Fruit fly (Drosophila melanogaster) whole organism, larva: ENCODE results near the gene CG42709.

Source experiments
- noc ChIP-seq: fragments of 200-800 bp; sonication (Bioruptor generic); optimal IDR thresholded peaks from 3 replicates; lab custom pipeline; 2019; ENCODE audit warnings: missing biosample characterization, mild to moderate bottlenecking, missing genetic modification characterization, moderate library complexity

Gene CG42709

dm6 chr3L:12814806-12815205 lies 24.8 kb downstream of the CG42709 start:
- no peak for TF ChIP-seq noc (tag; lab: Kevin White, UChicago)

dm6 chr3L:12815756-12816155 lies 25.8 kb downstream of the CG42709 start:
- no peak for TF ChIP-seq noc (tag; lab: Kevin White, UChicago)

dm6 chr3L:12827705-12828104 lies 37.7 kb downstream of the CG42709 start:
- TF ChIP-seq noc (tag; lab: Kevin White, UChicago), result no peak

dm6 chr3L:12828532-12828931 lies 38.5 kb downstream of the CG42709 start:
- TF ChIP-seq noc (tag; lab: Kevin White, UChicago), result peak; percentile 29

dm6 chr3L:12830416-12830815 lies 40.4 kb downstream of the CG42709 start:
- no peak for TF ChIP-seq noc (tag; lab: Kevin White, UChicago)

dm6 chr3L:12831290-12831952 lies 41.4 kb downstream of the CG42709 start:
- TF ChIP-seq noc (tag; lab: Kevin White, UChicago), result peak; percentile 86

dm6 chr3L:12832355-12832881 lies 42.4 kb downstream of the CG42709 start:
- TF ChIP-seq noc (tag; lab: Kevin White, UChicago), result no peak

- TF ChIP-seq noc (tag; lab: Kevin White, UChicago), result no peak
These were observed 43.4 kb downstream of the CG42709 start for dm6 chr3L:12833354-12833753.

- TF ChIP-seq noc (tag; lab: Kevin White, UChicago), result no peak
These were observed 44.0 kb downstream of the CG42709 start for dm6 chr3L:12833864-12834525.

- TF ChIP-seq noc (tag; lab: Kevin White, UChicago), result no peak
These were observed 44.7 kb downstream of the CG42709 start for dm6 chr3L:12834526-12835213.

- peak; percentile 58 for TF ChIP-seq noc (tag; lab: Kevin White, UChicago)
These were observed 45.8 kb downstream of the CG42709 start for dm6 chr3L:12835511-12836479.

dm6 chr3L:12837196-12837720 lies 47.3 kb downstream of the CG42709 start:
- peak; percentile 50 for TF ChIP-seq noc (tag; lab: Kevin White, UChicago)

dm6 chr3L:12839882-12840281 lies 49.9 kb downstream of the CG42709 start:
- no peak for TF ChIP-seq noc (tag; lab: Kevin White, UChicago)

- no peak for TF ChIP-seq noc (tag; lab: Kevin White, UChicago)
These were observed 51.5 kb downstream of the CG42709 start for dm6 chr3L:12841459-12841858.

dm6 chr3L:12842532-12842931 lies 52.5 kb downstream of the CG42709 start:
- no peak for TF ChIP-seq noc (tag; lab: Kevin White, UChicago)
